Fruit fly (Drosophila melanogaster) whole organism, prepupa: ENCODE data around the gene CG34026.

Experiments
- Blimp-1 ChIP-seq: fragments of 200-800 bp; sonication (Bioruptor generic); optimal IDR thresholded peaks from 3 replicates; lab custom pipeline; 2017; ENCODE audit warnings: missing biosample characterization, missing genetic modification characterization, mild to moderate bottlenecking, moderate library complexity, missing genetic modification reagents
- CG10631 ChIP-seq: fragments of 200-800 bp; sonication (Bioruptor generic); optimal IDR thresholded peaks from 2 replicates; lab custom pipeline; 2016; ENCODE audit warnings: missing biosample characterization, missing genetic modification characterization
- CG11294 ChIP-seq: fragments of 200-800 bp; sonication (Bioruptor generic); IDR thresholded peaks from 2 replicates; pipeline ENCODE4 v1.3.6; 2022; ENCODE audit warnings: missing biosample characterization, missing genetic modification characterization
- CG11762 ChIP-seq: fragments of 200-800 bp; sonication (Bioruptor generic); optimal IDR thresholded peaks from 3 replicates; lab custom pipeline; 2016; ENCODE audit warnings: missing biosample characterization, missing genetic modification characterization; ENCODE audit not compliant: insufficient read depth
- CG15336 ChIP-seq: fragments of 200-800 bp; sonication (Bioruptor generic); IDR thresholded peaks from 2 replicates; pipeline ENCODE4 v1.3.6; 2022; ENCODE audit warnings: missing biosample characterization, missing genetic modification characterization
- CG1621 ChIP-seq: fragments of 200-800 bp; sonication (Bioruptor generic); optimal IDR thresholded peaks from 3 replicates; lab custom pipeline; 2018; ENCODE audit warnings: missing biosample characterization, mild to moderate bottlenecking, missing genetic modification characterization
- CG16779 ChIP-seq: fragments of 200-800 bp; sonication (Bioruptor generic); optimal IDR thresholded peaks from 3 replicates; lab custom pipeline; 2017; ENCODE audit warnings: missing biosample characterization, mild to moderate bottlenecking, missing genetic modification characterization
- CG3032 ChIP-seq: fragments of 200-800 bp; optimal IDR thresholded peaks from 2 replicates; lab custom pipeline; 2019; ENCODE audit warnings: missing biosample characterization, mild to moderate bottlenecking, missing genetic modification characterization, moderate library complexity
- CG31627 ChIP-seq: fragments of 200-800 bp; sonication (Bioruptor generic); optimal IDR thresholded peaks from 3 replicates; lab custom pipeline; 2016; ENCODE audit warnings: missing biosample characterization, missing genetic modification characterization
- CG6163 ChIP-seq: fragments of 200-800 bp; sonication (Bioruptor generic); IDR thresholded peaks from 3 replicates; pipeline ENCODE4 v1.3.6; 2022; ENCODE audit warnings: missing biosample characterization, missing genetic modification characterization
- CG6276 ChIP-seq: fragments of 200-800 bp; sonication (Bioruptor generic); optimal IDR thresholded peaks from 2 replicates; lab custom pipeline; 2017; ENCODE audit warnings: missing biosample characterization, mild to moderate bottlenecking, missing genetic modification characterization
- CG6808 ChIP-seq: fragments of 200-800 bp; sonication (Bioruptor generic); optimal IDR thresholded peaks from 3 replicates; lab custom pipeline; 2017; ENCODE audit warnings: missing biosample characterization, missing genetic modification characterization, mild to moderate bottlenecking, moderate library complexity, missing genetic modification reagents
- CG6854 ChIP-seq: fragments of 200-800 bp; sonication (Bioruptor generic); optimal IDR thresholded peaks from 2 replicates; lab custom pipeline; 2017; ENCODE audit warnings: missing biosample characterization, mild to moderate bottlenecking, missing genetic modification characterization
- CG7368 ChIP-seq: fragments of 200-800 bp; sonication (Bioruptor generic); optimal IDR thresholded peaks from 3 replicates; lab custom pipeline; 2016; ENCODE audit warnings: missing biosample characterization, missing genetic modification characterization
- CG8319 ChIP-seq: fragments of 200-800 bp; sonication (Bioruptor generic); optimal IDR thresholded peaks from 3 replicates; lab custom pipeline; 2016; ENCODE audit warnings: missing biosample characterization, missing genetic modification characterization
- CG8632 ChIP-seq: fragments of 200-800 bp; sonication (Bioruptor generic); optimal IDR thresholded peaks from 3 replicates; lab custom pipeline; 2016; ENCODE audit warnings: missing biosample characterization, missing genetic modification characterization
- CG9139 ChIP-seq: fragments of 200-800 bp; sonication (Bioruptor generic); optimal IDR thresholded peaks from 3 replicates; lab custom pipeline; 2017; ENCODE audit warnings: missing biosample characterization, mild to moderate bottlenecking, missing genetic modification characterization
- Eip75B ChIP-seq: fragments of 200-800 bp; sonication (Bioruptor generic); optimal IDR thresholded peaks from 3 replicates; lab custom pipeline; 2016; ENCODE audit warnings: missing biosample characterization, missing genetic modification characterization
- Eip78C ChIP-seq: fragments of 200-800 bp; sonication (Bioruptor generic); peaks from one replicate; lab custom pipeline; 2016; ENCODE audit warnings: missing biosample characterization, missing genetic modification characterization
- Eip93F ChIP-seq: fragments of 200-800 bp; sonication (Bioruptor generic); optimal IDR thresholded peaks from 2 replicates; lab custom pipeline; 2016; ENCODE audit warnings: missing biosample characterization, mild to moderate bottlenecking, missing genetic modification characterization
- Ets21C ChIP-seq: fragments of 200-800 bp; sonication (Bioruptor generic); optimal IDR thresholded peaks from 3 replicates; lab custom pipeline; 2016; ENCODE audit warnings: missing biosample characterization, missing genetic modification characterization
- Ets96B ChIP-seq: fragments of 200-800 bp; optimal IDR thresholded peaks from 2 replicates; lab custom pipeline; 2019; ENCODE audit warnings: missing biosample characterization, mild to moderate bottlenecking, missing genetic modification characterization, moderate library complexity
- Gug ChIP-seq: fragments of 200-800 bp; sonication (Bioruptor generic); IDR thresholded peaks from 2 replicates; pipeline ENCODE4 v1.3.6; 2022; ENCODE audit warnings: missing biosample characterization, missing genetic modification characterization
- Hr39 ChIP-seq: fragments of 200-800 bp; sonication (Bioruptor generic); optimal IDR thresholded peaks from 2 replicates; lab custom pipeline; 2016; ENCODE audit warnings: missing biosample characterization, missing genetic modification characterization
- Hr4 ChIP-seq: fragments of 200-800 bp; sonication (Bioruptor generic); optimal IDR thresholded peaks from 3 replicates; lab custom pipeline; 2016; ENCODE audit warnings: missing biosample characterization, missing genetic modification characterization
- Lpt ChIP-seq: fragments of 200-800 bp; sonication (Bioruptor generic); optimal IDR thresholded peaks from 3 replicates; lab custom pipeline; 2016; ENCODE audit warnings: missing biosample characterization, missing genetic modification characterization
- Sox14 ChIP-seq: fragments of 200-800 bp; sonication (Bioruptor generic); optimal IDR thresholded peaks from 3 replicates; lab custom pipeline; 2016; ENCODE audit warnings: missing biosample characterization, missing genetic modification characterization
- Sox15 ChIP-seq: fragments of 200-800 bp; sonication (Bioruptor generic); optimal IDR thresholded peaks from 3 replicates; lab custom pipeline; 2016; ENCODE audit warnings: missing biosample characterization, missing genetic modification characterization
- achi ChIP-seq: fragments of 200-800 bp; sonication (Bioruptor generic); optimal IDR thresholded peaks from 3 replicates; lab custom pipeline; 2016; ENCODE audit warnings: missing biosample characterization, missing genetic modification characterization
- acj6 ChIP-seq: fragments of 200-800 bp; sonication (Bioruptor generic); optimal IDR thresholded peaks from 3 replicates; lab custom pipeline; 2016; ENCODE audit warnings: missing biosample characterization, missing genetic modification characterization
- cyc ChIP-seq: fragments of 200-800 bp; sonication (Bioruptor generic); optimal IDR thresholded peaks from 3 replicates; lab custom pipeline; 2016; ENCODE audit warnings: missing biosample characterization, missing genetic modification characterization
- dac ChIP-seq: fragments of 200-800 bp; sonication (Bioruptor generic); optimal IDR thresholded peaks from 2 replicates; lab custom pipeline; 2017; ENCODE audit warnings: missing biosample characterization, mild to moderate bottlenecking, missing genetic modification characterization
- dsx ChIP-seq: fragments of 200-800 bp; optimal IDR thresholded peaks from 3 replicates; lab custom pipeline; 2019; ENCODE audit warnings: missing biosample characterization, mild to moderate bottlenecking, missing genetic modification characterization, moderate library complexity; ENCODE audit not compliant: poor library complexity, severe bottlenecking
- eg ChIP-seq: fragments of 200-800 bp; sonication (Bioruptor generic); IDR thresholded peaks from 3 replicates; pipeline ENCODE4 v1.3.6; 2022; ENCODE audit warnings: missing biosample characterization, missing genetic modification characterization
- lz ChIP-seq: fragments of 200-800 bp; sonication (Bioruptor generic); optimal IDR thresholded peaks from 3 replicates; lab custom pipeline; 2016; ENCODE audit warnings: missing biosample characterization, missing genetic modification characterization
- pdm3 ChIP-seq: fragments of 200-800 bp; sonication (Bioruptor generic); optimal IDR thresholded peaks from 3 replicates; lab custom pipeline; 2016; ENCODE audit warnings: missing biosample characterization, missing genetic modification characterization
- salr ChIP-seq, 2 experiments: fragments of 200-800 bp; sonication (Bioruptor generic); optimal IDR thresholded peaks; 3 replicates each; lab custom pipeline; 2016 to 2018; ENCODE audit warnings: missing biosample characterization in 2 of 2, missing genetic modification characterization in 2 of 2, mild to moderate bottlenecking in 1 of 2
- spab ChIP-seq: fragments of 200-800 bp; sonication (Bioruptor generic); optimal IDR thresholded peaks from 2 replicates; lab custom pipeline; 2017; ENCODE audit warnings: missing biosample characterization, mild to moderate bottlenecking, missing genetic modification characterization, missing genetic modification reagents
- ss ChIP-seq, 2 experiments: fragments of 200-800 bp; sonication (Bioruptor generic); optimal IDR thresholded peaks; 2 replicates in 1 of 2; 3 replicates in 1 of 2; lab custom pipeline; 2017 to 2018; ENCODE audit warnings: mild to moderate bottlenecking in 2 of 2, missing biosample characterization in 2 of 2, missing genetic modification characterization in 2 of 2, moderate library complexity in 1 of 2
- svp ChIP-seq: fragments of 200-800 bp; sonication (Bioruptor generic); peaks from one replicate; lab custom pipeline; 2016; ENCODE audit warnings: missing biosample characterization, missing genetic modification characterization
- vri ChIP-seq: fragments of 200-800 bp; sonication (Bioruptor generic); optimal IDR thresholded peaks from 3 replicates; lab custom pipeline; 2016; ENCODE audit warnings: missing biosample characterization, mild to moderate bottlenecking, missing genetic modification characterization

CG34026 gene

dm6 chrX:9576504-9577337 lies 43.1 kb downstream of the CG34026 start:
- TF ChIP-seq CG16779 (tag; lab: Kevin White, UChicago): no peak
- TF ChIP-seq CG11762 (GFP tag; lab: Kevin White, UChicago): no peak
- peak; percentile 70 for TF ChIP-seq Blimp-1 (GFP tag; lab: Kevin White, UChicago)
- TF ChIP-seq vri (GFP tag; lab: Kevin White, UChicago): peak; percentile 49
- no peak for TF ChIP-seq pdm3 (GFP tag; lab: Kevin White, UChicago)
- TF ChIP-seq svp (GFP tag; lab: Kevin White, UChicago): peak; percentile 91
- peak; percentile 74 for TF ChIP-seq Eip78C (GFP tag; lab: Kevin White, UChicago)
- TF ChIP-seq Eip75B (GFP tag; lab: Kevin White, UChicago): no peak
- no peak for TF ChIP-seq CG10631 (GFP tag; lab: Kevin White, UChicago)
- no peak for TF ChIP-seq CG6854 (GFP tag; lab: Kevin White, UChicago)
- no peak for TF ChIP-seq lz (GFP tag; lab: Kevin White, UChicago)
- TF ChIP-seq, all 60 proteins: peak for 4

dm6 chrX:9577338-9577644 lies 43.7 kb downstream of the CG34026 start:
- TF ChIP-seq CG7368: no peak
- no peak for TF ChIP-seq acj6 (GFP tag; lab: Kevin White, UChicago)
- peak; percentile 21 to 63 for TF ChIP-seq ss (GFP tag; optimal IDR thresholded peaks at IDR 0.05; lab: Kevin White, UChicago)
- TF ChIP-seq Hr39 (GFP tag; lab: Kevin White, UChicago): no peak
- no peak for TF ChIP-seq Eip93F (GFP tag; lab: Kevin White, UChicago)
- TF ChIP-seq CG31627 (GFP tag; lab: Kevin White, UChicago): no peak
- TF ChIP-seq CG8632 (GFP tag; lab: Kevin White, UChicago): no peak
- peak; percentile 17 for TF ChIP-seq CG6276
- no peak for TF ChIP-seq Hr4 (GFP tag; lab: Kevin White, UChicago)
- TF ChIP-seq vri (GFP tag; lab: Kevin White, UChicago): peak; percentile 24
- TF ChIP-seq cyc: no peak
- TF ChIP-seq eg (GFP tag; lab: Robert Waterston, UW): no peak
- TF ChIP-seq CG1621 (tag; lab: Kevin White, UChicago): no peak
- TF ChIP-seq CG6808: peak; percentile 35
- no peak for TF ChIP-seq Gug (GFP tag; lab: Robert Waterston, UW)

DNA sequence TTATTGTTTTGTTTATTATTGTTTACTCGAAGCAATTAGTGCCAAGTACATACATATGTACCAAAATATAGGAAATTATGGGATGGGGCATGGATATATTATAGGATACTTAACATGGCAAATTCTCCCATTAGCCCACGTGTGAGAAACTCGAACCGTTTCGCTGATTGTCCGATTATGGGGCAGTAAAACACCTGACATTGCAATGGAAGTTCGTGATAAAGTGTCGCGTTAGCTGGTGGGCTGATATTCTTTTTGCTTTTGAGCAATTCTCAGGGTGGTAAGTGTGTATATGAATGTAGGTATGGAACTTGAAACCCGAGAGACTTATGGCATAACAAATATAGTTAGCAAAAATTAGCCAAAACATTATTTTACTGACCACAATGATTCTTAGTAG lies 44.4 kb downstream of the CG34026 start:
- TF ChIP-seq Blimp-1 (GFP tag; lab: Kevin White, UChicago) (no peak), vri (GFP tag; lab: Kevin White, UChicago) (peak; percentile 19), dac (GFP tag; lab: Kevin White, UChicago) (no peak)

- TF ChIP-seq Eip93F (GFP tag; lab: Kevin White, UChicago): peak; percentile 99
- peak; percentile 100 for TF ChIP-seq Hr39 (GFP tag; lab: Kevin White, UChicago)
- TF ChIP-seq CG11294: peak; percentile 97
- TF ChIP-seq salr (GFP tag; optimal IDR thresholded peaks at IDR 0.05; lab: Kevin White, UChicago): peak; percentile 98 to 99
- peak; percentile 99 for TF ChIP-seq CG6163 (GFP tag; lab: Robert Waterston, UW)
- TF ChIP-seq CG15336 (GFP tag; lab: Robert Waterston, UW): peak; percentile 98
- peak; percentile 98 for TF ChIP-seq Ets96B (tag; lab: Kevin White, UChicago)
- TF ChIP-seq Sox14: peak; percentile 100
- peak; percentile 99 for TF ChIP-seq CG10631 (GFP tag; lab: Kevin White, UChicago)
- peak; percentile 98 for TF ChIP-seq CG6808
- TF ChIP-seq dsx: peak; percentile 97
- peak; percentile 99 for TF ChIP-seq Eip75B (GFP tag; lab: Kevin White, UChicago)
- peak; percentile 99 for TF ChIP-seq Sox15 (GFP tag; lab: Kevin White, UChicago)
- peak; percentile 99 for TF ChIP-seq Lpt (GFP tag; lab: Kevin White, UChicago)
- peak; percentile 100 for TF ChIP-seq lz (GFP tag; lab: Kevin White, UChicago)
- peak; percentile 99 for TF ChIP-seq acj6 (GFP tag; lab: Kevin White, UChicago)
- peak; percentile 99 for TF ChIP-seq CG3032
- TF ChIP-seq achi (GFP tag; lab: Kevin White, UChicago): peak; percentile 98
- peak; percentile 99 for TF ChIP-seq Ets21C (GFP tag; lab: Kevin White, UChicago)
- TF ChIP-seq CG31627 (GFP tag; lab: Kevin White, UChicago): peak; percentile 100
- TF ChIP-seq CG9139 (GFP tag; lab: Kevin White, UChicago): peak; percentile 98
- TF ChIP-seq CG8319 (GFP tag; lab: Kevin White, UChicago): peak; percentile 99
- TF ChIP-seq spab (GFP tag; lab: Kevin White, UChicago): peak; percentile 98
- TF ChIP-seq vri (GFP tag; lab: Kevin White, UChicago): peak; percentile 99
- TF ChIP-seq eg (GFP tag; lab: Robert Waterston, UW): peak; percentile 99
Observed at dm6 chrX:9578696-9579509, 45.3 kb downstream of the CG34026 start.
